Fruit fly (Drosophila melanogaster): ENCODE data around the gene Dref.

The Dref gene

DNA sequence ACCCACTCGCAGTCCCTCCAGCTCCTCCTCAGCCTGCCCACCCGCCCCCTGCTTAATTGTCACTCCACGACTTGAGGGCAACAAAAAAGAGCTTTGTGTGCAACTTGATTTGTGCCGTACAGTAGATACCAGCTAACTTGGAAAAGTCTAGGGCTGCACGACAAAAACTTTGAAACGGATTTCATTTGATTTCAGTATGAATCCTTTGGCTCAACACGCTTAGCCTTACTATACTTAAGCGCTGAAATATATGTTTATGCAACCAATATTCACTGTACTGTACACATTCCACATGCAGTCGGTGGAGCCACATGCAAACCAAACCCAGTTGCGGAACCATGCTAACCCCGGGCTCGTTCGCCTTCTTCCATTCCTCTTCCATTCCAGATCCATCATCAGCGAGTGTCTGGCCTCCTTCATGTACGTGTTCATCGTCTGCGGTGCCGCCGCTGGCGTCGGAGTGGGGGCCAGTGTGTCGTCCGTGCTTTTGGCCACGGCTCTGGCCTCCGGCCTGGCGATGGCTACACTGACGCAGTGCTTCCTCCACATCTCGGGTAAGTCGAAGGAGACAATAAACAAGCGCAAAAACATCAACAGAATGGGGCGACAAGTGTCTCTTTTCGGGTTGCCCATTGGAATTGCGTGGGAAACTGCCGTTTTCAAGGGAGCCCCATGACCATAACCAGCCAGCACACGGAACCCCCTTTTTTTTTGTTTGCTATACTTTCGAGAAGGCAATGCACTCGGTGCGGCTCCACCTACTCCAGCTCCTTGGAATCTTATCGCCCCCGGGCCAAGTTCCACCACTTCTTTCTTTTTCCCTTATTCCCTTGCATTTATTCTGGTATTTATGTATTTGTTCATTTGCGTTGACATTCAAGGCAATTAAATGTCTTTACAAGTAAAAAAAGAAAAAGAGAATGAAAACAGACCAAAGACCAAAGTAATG is 19.6 kb upstream of the Dref start (continued):
- TF ChIP-seq onecut (GFP tag; IDR thresholded peaks at IDR 0.05) = peak; percentile 68
- TF ChIP-seq Tbp (GFP tag; optimal IDR thresholded peaks at IDR 0.05) = no peak
- TF ChIP-seq CG10267 (tag; optimal IDR thresholded peaks at IDR 0.05) = peak; percentile 36
- no peak for TF ChIP-seq CG8290 (GFP tag; optimal IDR thresholded peaks at IDR 0.05)
- TF ChIP-seq CG8290 (tag; optimal IDR thresholded peaks at IDR 0.05) = no peak
- no peak for TF ChIP-seq Myb (GFP tag; optimal IDR thresholded peaks at IDR 0.05)
- peak; percentile 65; the same call in 2 of the 3 replicates for TF ChIP-seq jigr1 (GFP tag; IDR thresholded peaks at IDR 0.05)
- TF ChIP-seq Sox100B (GFP tag; optimal IDR thresholded peaks at IDR 0.05) = peak; percentile 47
- TF ChIP-seq CG14441 (GFP tag; IDR thresholded peaks at IDR 0.05) = peak; percentile 64
- peak; percentile 76; the same call in 1 of the 2 replicates for TF ChIP-seq CG32772 (GFP tag; IDR thresholded peaks at IDR 0.05)
- TF ChIP-seq hkb (optimal IDR thresholded peaks at IDR 0.05) = no peak
- peak; percentile 63 for TF ChIP-seq hkb (GFP tag; IDR thresholded peaks at IDR 0.05)
- TF ChIP-seq Blimp-1 (GFP tag; optimal IDR thresholded peaks at IDR 0.05) = peak; percentile 78
- peak; percentile 52 for TF ChIP-seq ssp (GFP tag; IDR thresholded peaks at IDR 0.05)
- TF ChIP-seq cg (GFP tag; optimal IDR thresholded peaks at IDR 0.05) = no peak
- TF ChIP-seq pho (GFP tag; optimal IDR thresholded peaks at IDR 0.05) = no peak
- no peak for TF ChIP-seq CG13287 (GFP tag; IDR thresholded peaks at IDR 0.05; ENCODE audit: partially characterized antibody)
- TF ChIP-seq CG11560 (tag; IDR thresholded peaks at IDR 0.05) = 0 out of 3 replicates have a peak, but pooled peaks have one; percentile 11
- TF ChIP-seq CG13894 (tag; optimal IDR thresholded peaks at IDR 0.05) = no peak
- peak; percentile 76 for TF ChIP-seq H15 (GFP tag; IDR thresholded peaks at IDR 0.05)
- peak; percentile 29 for TF ChIP-seq CG9727 (GFP tag; optimal IDR thresholded peaks at IDR 0.05)
- TF ChIP-seq NC2β (GFP tag; optimal IDR thresholded peaks at IDR 0.05) = no peak
- no peak for TF ChIP-seq hth (optimal IDR thresholded peaks at IDR 0.05)
- TF ChIP-seq CG32532 (GFP tag; IDR thresholded peaks at IDR 0.05) = peak; percentile 18; the same call in 1 of the 2 replicates
- no peak for TF ChIP-seq pfk (GFP tag; optimal IDR thresholded peaks at IDR 0.05)
- no peak for TF ChIP-seq C15 (GFP tag; IDR thresholded peaks at IDR 0.05)
- TF ChIP-seq CG16815 (GFP tag; optimal IDR thresholded peaks at IDR 0.05) = no peak
- no peak for TF ChIP-seq vnd (GFP tag; IDR thresholded peaks at IDR 0.05; ENCODE audit: partially characterized antibody)
- peak; percentile 76; the same call in 1 of the 3 replicates for TF ChIP-seq ase (GFP tag; IDR thresholded peaks at IDR 0.05)
- TF ChIP-seq CG15479 (GFP tag; optimal IDR thresholded peaks at IDR 0.05) = no peak
- peak; percentile 41 for TF ChIP-seq lab (GFP tag; optimal IDR thresholded peaks at IDR 0.05)
- no peak for TF ChIP-seq caup (GFP tag; optimal IDR thresholded peaks at IDR 0.05; ENCODE audit: severe bottlenecking)
- no peak for TF ChIP-seq aop (GFP tag; IDR thresholded peaks at IDR 0.05)
- no peak for TF ChIP-seq hb (GFP tag; IDR thresholded peaks at IDR 0.05; ENCODE audit: partially characterized antibody)
- 0 out of 2 replicates have a peak, but pooled peaks have one; percentile 4 for TF ChIP-seq CG43689 (GFP tag; IDR thresholded peaks at IDR 0.05)
- peak; percentile 67; the same call in 1 of the 2 replicates for TF ChIP-seq ranshi (GFP tag; IDR thresholded peaks at IDR 0.05)
- peak; percentile 34 for TF ChIP-seq CG13424 (tag; optimal IDR thresholded peaks at IDR 0.05)
- peak; percentile 59 for TF ChIP-seq Ssrp (tag; optimal IDR thresholded peaks at IDR 0.05)
- TF ChIP-seq chm (GFP tag; IDR thresholded peaks at IDR 0.05) = no peak
- TF ChIP-seq CG6683 (GFP tag; optimal IDR thresholded peaks at IDR 0.05) = no peak
- 0 out of 2 replicates have a peak, but pooled peaks have one; percentile 12 for TF ChIP-seq esg (GFP tag; conservative IDR thresholded peaks at IDR 0.05)
- peak; percentile 79 to 83 for TF ChIP-seq bsh (GFP tag; optimal IDR thresholded peaks at IDR 0.05)
- TF ChIP-seq pnt (GFP tag; optimal IDR thresholded peaks at IDR 0.05) = no peak
- TF ChIP-seq pan (optimal IDR thresholded peaks at IDR 0.05) = no peak
- peak in 1 of 2 experiments; percentile 69 for TF ChIP-seq pan (GFP tag; optimal IDR thresholded peaks at IDR 0.05 in 1 of 2, IDR thresholded peaks at IDR 0.05 in 1 of 2)
- TF ChIP-seq zfh1 (GFP tag; IDR thresholded peaks at IDR 0.05) = peak; percentile 75; the same call in 2 of the 3 replicates
- TF ChIP-seq kay (GFP tag; optimal IDR thresholded peaks at IDR 0.05) = no peak
- TF ChIP-seq CG1603 (tag; optimal IDR thresholded peaks at IDR 0.05) = peak; percentile 83
- no peak for TF ChIP-seq CG2678 (tag; optimal IDR thresholded peaks at IDR 0.05)

Data from whole organism, embryonic.